Worm (Caenorhabditis elegans): ENCODE data around the gene nos-3.

The nos-3 gene

DNA sequence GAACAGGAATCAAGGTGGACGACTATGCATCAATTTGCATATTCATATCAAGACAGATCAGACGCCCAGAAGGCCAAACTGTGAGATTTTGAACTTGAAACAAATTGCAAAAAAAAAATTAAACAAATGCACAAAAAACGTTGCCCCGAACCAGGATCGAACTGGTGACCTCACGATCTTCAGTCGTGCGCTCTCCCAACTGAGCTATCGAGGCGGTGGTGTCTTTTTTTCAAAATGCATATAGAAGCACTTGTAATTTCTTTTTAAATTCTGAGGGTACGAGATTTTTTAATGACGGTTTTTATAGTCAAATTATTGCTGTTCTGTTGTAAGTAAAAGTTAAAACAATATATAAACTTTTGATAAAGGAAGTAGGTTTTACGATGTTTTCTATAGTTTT, 33.0 kb upstream of the nos-3 start:
- no peak for TF ChIP-seq lin-1 (GFP tag; IDR thresholded peaks at IDR 0.05)
- TF ChIP-seq Y48G9A.11 (GFP tag; IDR thresholded peaks at IDR 0.05): peak; percentile 39; the same call in 1 of the 2 replicates
- no peak for TF ChIP-seq nhr-76 (tag; optimal IDR thresholded peaks at IDR 0.05)
- no peak for TF ChIP-seq Y105C5A.15 (GFP tag; IDR thresholded peaks at IDR 0.05)
- TF ChIP-seq pha-4 (GFP tag; IDR thresholded peaks at IDR 0.05): peak; percentile 58; the same call in 1 of the 2 replicates
- no peak for TF ChIP-seq pha-4 (tag; optimal IDR thresholded peaks at IDR 0.05)
- TF ChIP-seq lsy-2 (tag; optimal IDR thresholded peaks at IDR 0.05): peak in 1 of 2 experiments; percentile 42
- TF ChIP-seq zag-1 (tag; optimal IDR thresholded peaks at IDR 0.05): no peak
- peak; percentile 75 for TF ChIP-seq vab-7 (GFP tag; IDR thresholded peaks at IDR 0.05)
- TF ChIP-seq daf-16 (GFP tag; optimal IDR thresholded peaks at IDR 0.05): peak in 1 of 2 experiments; percentile 29
- no peak for TF ChIP-seq daf-16 (tag; optimal IDR thresholded peaks at IDR 0.05)
- no peak for TF ChIP-seq zip-11 (GFP tag; IDR thresholded peaks at IDR 0.05)
- no peak for TF ChIP-seq T26A8.4 (GFP tag; IDR thresholded peaks at IDR 0.05)
- peak; percentile 10 for TF ChIP-seq dpl-1 (GFP tag; optimal IDR thresholded peaks at IDR 0.05)
- TF ChIP-seq unc-130 (GFP tag; optimal IDR thresholded peaks at IDR 0.05): peak; percentile 0
- 0 out of 2 replicates have a peak, but pooled peaks have one; percentile 13 for TF ChIP-seq ceh-44 (GFP tag; IDR thresholded peaks at IDR 0.05)
- peak; percentile 32 for TF ChIP-seq mep-1 (tag; optimal IDR thresholded peaks at IDR 0.05)
- no peak for TF ChIP-seq spr-1 (tag; optimal IDR thresholded peaks at IDR 0.05)
- no peak for TF ChIP-seq D1046.2 (GFP tag; IDR thresholded peaks at IDR 0.05)
- TF ChIP-seq lin-29 (GFP tag; IDR thresholded peaks at IDR 0.05): no peak
- peak; percentile 59 for TF ChIP-seq lin-38 (GFP tag; IDR thresholded peaks at IDR 0.05)
- peak; percentile 36 for TF ChIP-seq hlh-30 (tag; optimal IDR thresholded peaks at IDR 0.05; ENCODE audit: insufficient read depth)
- no peak for TF ChIP-seq lir-3 (tag; optimal IDR thresholded peaks at IDR 0.05)
- TF ChIP-seq hif-1 (tag; optimal IDR thresholded peaks at IDR 0.05): no peak
- no peak for TF ChIP-seq nhr-10 (tag; optimal IDR thresholded peaks at IDR 0.05)
- peak; percentile 59 for TF ChIP-seq mes-2 (tag; optimal IDR thresholded peaks at IDR 0.05; ENCODE audit: poor library complexity, severe bottlenecking)
- peak; percentile 67 for TF ChIP-seq lim-7 (GFP tag; IDR thresholded peaks at IDR 0.05)
- TF ChIP-seq nhr-6 (tag; optimal IDR thresholded peaks at IDR 0.05): no peak
- peak; percentile 27; the same call in 1 of the 2 replicates for TF ChIP-seq dmd-6 (GFP tag; IDR thresholded peaks at IDR 0.05)

DNA sequence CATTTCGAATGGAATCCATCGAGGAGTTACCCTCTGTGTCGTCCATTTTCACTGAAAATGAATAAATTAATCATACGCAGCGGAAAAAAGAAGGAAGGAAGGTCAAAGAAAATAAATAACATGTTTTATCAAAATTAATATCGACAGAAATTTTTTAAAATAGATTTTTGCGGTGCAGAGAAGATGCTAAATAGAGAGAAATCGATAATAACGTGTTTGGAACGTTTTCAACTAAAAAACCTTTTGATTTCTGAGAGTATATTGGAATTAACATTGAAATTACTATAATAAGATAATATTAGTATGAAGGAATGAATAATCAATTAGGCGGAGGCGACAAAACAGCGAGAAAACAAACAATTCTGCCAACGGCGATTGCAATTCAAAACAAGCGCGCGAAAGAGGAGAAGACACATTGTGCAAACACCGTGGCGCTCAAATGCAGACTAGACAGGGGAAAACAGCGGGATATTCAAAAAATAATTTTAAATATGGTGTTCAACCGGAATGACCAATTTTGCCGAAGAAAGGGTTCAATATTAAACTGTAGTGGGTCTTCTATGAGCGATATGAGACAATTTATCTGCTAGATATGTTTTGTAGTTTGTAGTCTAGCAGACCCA, 29.6 kb upstream of the nos-3 start, which contains the start of gene wee-1.3:
Gene wee-1.3 (minus strand): TSS at position 51 of the 623 bp plus-strand sequence.
- TF ChIP-seq dmd-6 (GFP tag; IDR thresholded peaks at IDR 0.05): peak; percentile 53
- peak in 1 of 2 experiments; percentile 29 for TF ChIP-seq hif-1 (tag; optimal IDR thresholded peaks at IDR 0.05)
- no peak for TF ChIP-seq nhr-41 (GFP tag; IDR thresholded peaks at IDR 0.05)
- peak; percentile 69 for TF ChIP-seq hmg-1.1 (GFP tag; IDR thresholded peaks at IDR 0.05)
- TF ChIP-seq egl-43 (GFP tag; IDR thresholded peaks at IDR 0.05): no peak
- peak; percentile 72 for TF ChIP-seq dve-1 (tag; optimal IDR thresholded peaks at IDR 0.05; ENCODE audit: insufficient read depth)
- TF ChIP-seq F26F4.8 (GFP tag; conservative IDR thresholded peaks at IDR 0.05): no peak
- no peak for TF ChIP-seq nhr-76 (tag; optimal IDR thresholded peaks at IDR 0.05)
- no peak for TF ChIP-seq R02D3.7 (tag; optimal IDR thresholded peaks at IDR 0.05)
- TF ChIP-seq lin-13 (GFP tag; optimal IDR thresholded peaks at IDR 0.05): no peak
- TF ChIP-seq Y48G9A.11 (GFP tag; IDR thresholded peaks at IDR 0.05): peak; percentile 22; the same call in 1 of the 2 replicates
- no peak for TF ChIP-seq fos-1 (tag; optimal IDR thresholded peaks at IDR 0.05)
- TF ChIP-seq daf-8 (GFP tag; IDR thresholded peaks at IDR 0.05): no peak
- no peak for TF ChIP-seq ceh-82 (tag; optimal IDR thresholded peaks at IDR 0.05)
- TF ChIP-seq unc-39 (tag; optimal IDR thresholded peaks at IDR 0.05): no peak
- TF ChIP-seq cey-2 (tag; optimal IDR thresholded peaks at IDR 0.05; ENCODE audit: borderline replicate concordance, insufficient read depth): no peak
- no peak for TF ChIP-seq Y105C5A.15 (GFP tag; IDR thresholded peaks at IDR 0.05)
- TF ChIP-seq zfp-2 (tag; optimal IDR thresholded peaks at IDR 0.05): no peak
- no peak for TF ChIP-seq lin-29 (GFP tag; IDR thresholded peaks at IDR 0.05)
- no peak for TF ChIP-seq F49E8.2 (tag; optimal IDR thresholded peaks at IDR 0.05; ENCODE audit: borderline replicate concordance)
- TF ChIP-seq T20F7.1 (GFP tag; optimal IDR thresholded peaks at IDR 0.05): peak; percentile 84
- peak; percentile 10 for TF ChIP-seq nhr-48 (tag; optimal IDR thresholded peaks at IDR 0.05)
- no peak for TF ChIP-seq F10B5.3 (tag; optimal IDR thresholded peaks at IDR 0.05)
- TF ChIP-seq skn-1 (tag; optimal IDR thresholded peaks at IDR 0.05): no peak
- TF ChIP-seq lir-3 (tag; optimal IDR thresholded peaks at IDR 0.05): no peak
- no peak for TF ChIP-seq pqm-1 (tag; optimal IDR thresholded peaks at IDR 0.05)
- no peak for TF ChIP-seq zip-2 (tag; optimal IDR thresholded peaks at IDR 0.05)
- TF ChIP-seq nhr-102 (tag; optimal IDR thresholded peaks at IDR 0.05): peak; percentile 8
